5 fruit fly cellular contexts compared by ENCODE assay signal in the genomic region with DNA sequence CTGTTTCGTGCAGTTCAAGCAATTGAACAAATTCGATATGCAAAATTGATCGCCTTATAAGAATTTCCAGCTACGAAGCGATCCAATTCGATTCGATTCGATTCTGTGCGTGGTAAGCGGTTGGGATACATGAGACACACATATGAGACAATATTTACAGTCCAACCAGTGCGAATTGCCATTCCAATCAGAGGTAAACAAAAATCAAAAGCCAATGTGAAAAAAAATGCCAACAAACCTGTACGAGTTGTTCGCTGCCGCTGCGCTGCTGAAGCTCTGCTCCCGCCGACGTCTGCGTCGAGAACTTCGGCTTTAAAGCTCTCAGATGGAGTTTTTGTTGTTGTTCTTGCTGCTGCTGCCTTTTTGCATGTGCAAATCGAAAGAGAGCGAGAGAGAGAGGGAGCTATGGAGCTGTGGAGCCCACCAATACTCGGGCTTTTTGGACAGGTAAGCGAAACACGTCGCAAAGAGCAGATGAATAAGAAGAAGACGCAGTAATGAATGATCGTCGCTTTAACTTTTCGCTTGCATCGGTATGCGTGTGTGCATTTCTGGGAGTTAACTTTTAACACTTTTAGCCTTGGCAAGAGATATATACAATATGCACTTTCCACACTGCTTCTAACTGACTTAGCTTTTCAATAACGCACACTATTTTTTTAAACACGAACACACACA.
TF ChIP-seq lines count a peak whose summit lies in the region.

No protein-coding gene starts in this region.

- no peak for TF ChIP-seq CTCF in whole organism, embryonic (GFP tag; optimal IDR thresholded peaks at IDR 0.05; lab: Kevin White, UChicago)

TF ChIP-seq in whole organism, adult, 20 proteins besides CTCF, POLR2A, EP300 and RAD21:
- TF ChIP-seq CG1620 (GFP tag; optimal IDR thresholded peaks at IDR 0.05; lab: Kevin White, UChicago) (no peak), cic (GFP tag; optimal IDR thresholded peaks at IDR 0.05; lab: Kevin White, UChicago) (peak; percentile 39), CG33017 (tag; optimal IDR thresholded peaks at IDR 0.05; lab: Kevin White, UChicago) (no peak), tj (GFP tag; optimal IDR thresholded peaks at IDR 0.05; lab: Kevin White, UChicago) (peak; percentile 96), ovo (GFP tag; optimal IDR thresholded peaks at IDR 0.05; lab: Kevin White, UChicago) (no peak), cnc (optimal IDR thresholded peaks at IDR 0.05; lab: Kevin White, UChicago) (no peak)

TF ChIP-seq in whole organism, embryonic, 481 proteins besides CTCF, POLR2A, EP300 and RAD21 (continues in another document):
- TF ChIP-seq CG3838 (GFP tag; optimal IDR thresholded peaks at IDR 0.05; lab: Kevin White, UChicago) (no peak), Ada2b (GFP tag; IDR thresholded peaks at IDR 0.05; lab: Robert Waterston, UW) (no peak), tna (GFP tag; IDR thresholded peaks at IDR 0.05; lab: Robert Waterston, UW; ENCODE audit: partially characterized antibody) (0 out of 2 replicates have a peak, but pooled peaks have one; percentile 40), cwo (GFP tag; optimal IDR thresholded peaks at IDR 0.05; lab: Kevin White, UChicago) (no peak), CG12659 (GFP tag; optimal IDR thresholded peaks at IDR 0.05; lab: Kevin White, UChicago) (no peak), nom (GFP tag; optimal IDR thresholded peaks at IDR 0.05; lab: Kevin White, UChicago) (no peak), CG4820 (GFP tag; optimal IDR thresholded peaks at IDR 0.05; lab: Kevin White, UChicago) (no peak), CG16863 (GFP tag; optimal IDR thresholded peaks at IDR 0.05; lab: Kevin White, UChicago) (no peak), sens-2 (GFP tag; IDR thresholded peaks at IDR 0.05; lab: Robert Waterston, UW) (no peak), klu (GFP tag; IDR thresholded peaks at IDR 0.05; lab: Robert Waterston, UW) (no peak), CG2120 (GFP tag; optimal IDR thresholded peaks at IDR 0.05; lab: Kevin White, UChicago) (no peak), ken (GFP tag; IDR thresholded peaks at IDR 0.05; lab: Robert Waterston, UW) (no peak), Max (GFP tag; optimal IDR thresholded peaks at IDR 0.05; lab: Kevin White, UChicago) (no peak), chinmo (GFP tag; IDR thresholded peaks at IDR 0.05; lab: Robert Waterston, UW; ENCODE audit: partially characterized antibody) (peak; percentile 91; the same call in 2 of the 4 replicates), CG6654 (GFP tag; optimal IDR thresholded peaks at IDR 0.05; lab: Kevin White, UChicago) (no peak), run (tag; optimal IDR thresholded peaks at IDR 0.05; lab: Kevin White, UChicago) (no peak), trem (tag; optimal IDR thresholded peaks at IDR 0.05; lab: Kevin White, UChicago) (no peak), zen2 (GFP tag; IDR thresholded peaks at IDR 0.05; lab: Robert Waterston, UW; ENCODE audit: partially characterized antibody) (no peak), CG3281 (GFP tag; optimal IDR thresholded peaks at IDR 0.05; lab: Kevin White, UChicago) (no peak)

TF ChIP-seq in whole organism, prepupa, 60 proteins besides CTCF, POLR2A, EP300 and RAD21:
- TF ChIP-seq CG11294 (GFP tag; IDR thresholded peaks at IDR 0.05; lab: Robert Waterston, UW), result no peak
- TF ChIP-seq dac (GFP tag; optimal IDR thresholded peaks at IDR 0.05; lab: Kevin White, UChicago), result no peak
- TF ChIP-seq Eip93F (GFP tag; optimal IDR thresholded peaks at IDR 0.05; lab: Kevin White, UChicago), result no peak
- TF ChIP-seq Gug (GFP tag; IDR thresholded peaks at IDR 0.05; lab: Robert Waterston, UW), result no peak
- no peak for TF ChIP-seq CG6276 (GFP tag; optimal IDR thresholded peaks at IDR 0.05; lab: Kevin White, UChicago)
- TF ChIP-seq fkh (GFP tag; optimal IDR thresholded peaks at IDR 0.05; lab: Kevin White, UChicago), result peak; percentile 17
- peak in 1 of 2 experiments; percentile 35 for TF ChIP-seq ss (GFP tag; optimal IDR thresholded peaks at IDR 0.05; lab: Kevin White, UChicago)
- TF ChIP-seq esn (GFP tag; optimal IDR thresholded peaks at IDR 0.05; lab: Kevin White, UChicago), result no peak
- TF ChIP-seq CG31627 (GFP tag; optimal IDR thresholded peaks at IDR 0.05; lab: Kevin White, UChicago), result no peak
- TF ChIP-seq CG11902 (GFP tag; optimal IDR thresholded peaks at IDR 0.05; lab: Kevin White, UChicago), result no peak
- no peak for TF ChIP-seq CG32006 (GFP tag; optimal IDR thresholded peaks at IDR 0.05; lab: Kevin White, UChicago)
- no peak for TF ChIP-seq Hr39 (GFP tag; optimal IDR thresholded peaks at IDR 0.05; lab: Kevin White, UChicago)
- TF ChIP-seq CG6808 (GFP tag; optimal IDR thresholded peaks at IDR 0.05; lab: Kevin White, UChicago), result peak; percentile 14
- no peak for TF ChIP-seq Eip78C (GFP tag; lab: Kevin White, UChicago)
- peak; percentile 51; the same call in 2 of the 3 replicates for TF ChIP-seq CG6163 (GFP tag; IDR thresholded peaks at IDR 0.05; lab: Robert Waterston, UW)
- no peak for TF ChIP-seq Ets96B (tag; optimal IDR thresholded peaks at IDR 0.05; lab: Kevin White, UChicago)
- no peak for TF ChIP-seq Sox102F (GFP tag; optimal IDR thresholded peaks at IDR 0.05; lab: Kevin White, UChicago)
- no peak for TF ChIP-seq fd85E (GFP tag; optimal IDR thresholded peaks at IDR 0.05; lab: Kevin White, UChicago)
- no peak for TF ChIP-seq CG9139 (GFP tag; optimal IDR thresholded peaks at IDR 0.05; lab: Kevin White, UChicago)
- no peak for TF ChIP-seq CG11762 (GFP tag; optimal IDR thresholded peaks at IDR 0.05; lab: Kevin White, UChicago; ENCODE audit: insufficient read depth)
- no peak for TF ChIP-seq Sox15 (GFP tag; optimal IDR thresholded peaks at IDR 0.05; lab: Kevin White, UChicago)
TF ChIP-seq in whole organism, prepupa: peak in this region for 4.

TF ChIP-seq in whole organism, pupa, 21 proteins besides CTCF, POLR2A, EP300 and RAD21:
- TF ChIP-seq CG14655 (GFP tag; optimal IDR thresholded peaks at IDR 0.05; lab: Kevin White, UChicago) (no peak), fd96Ca (GFP tag; IDR thresholded peaks at IDR 0.05; lab: Robert Waterston, UW) (no peak), CG12605 (GFP tag; IDR thresholded peaks at IDR 0.05; lab: Robert Waterston, UW) (0 out of 2 replicates have a peak, but pooled peaks have one; percentile 15), gl (tag; optimal IDR thresholded peaks at IDR 0.05; lab: Kevin White, UChicago) (no peak), CG34367 (tag; optimal IDR thresholded peaks at IDR 0.05; lab: Kevin White, UChicago) (no peak), CG17806 (tag; optimal IDR thresholded peaks at IDR 0.05; lab: Kevin White, UChicago) (no peak), CG8159 (tag; optimal IDR thresholded peaks at IDR 0.05; lab: Kevin White, UChicago) (no peak), CG9948 (tag; optimal IDR thresholded peaks at IDR 0.05; lab: Kevin White, UChicago) (no peak), D1 (tag; optimal IDR thresholded peaks at IDR 0.05; lab: Kevin White, UChicago) (no peak), Ets98B (GFP tag; IDR thresholded peaks at IDR 0.05; lab: Robert Waterston, UW) (peak; percentile 28; the same call in 1 of the 2 replicates), CG15710 (tag; optimal IDR thresholded peaks at IDR 0.05; lab: Kevin White, UChicago) (no peak), CG10348 (GFP tag; IDR thresholded peaks at IDR 0.05; lab: Robert Waterston, UW) (no peak), Pif1B (GFP tag; optimal IDR thresholded peaks at IDR 0.05; lab: Kevin White, UChicago) (no peak), Snoo (tag; optimal IDR thresholded peaks at IDR 0.05; lab: Kevin White, UChicago) (no peak), CG13204 (GFP tag; optimal IDR thresholded peaks at IDR 0.05; lab: Kevin White, UChicago) (no peak), EcR (GFP tag; optimal IDR thresholded peaks at IDR 0.05; lab: Kevin White, UChicago) (peak; percentile 48), Pif1A (GFP tag; optimal IDR thresholded peaks at IDR 0.05; lab: Kevin White, UChicago) (no peak), CG4496 (GFP tag; IDR thresholded peaks at IDR 0.05; lab: Robert Waterston, UW) (no peak), rn (GFP tag; IDR thresholded peaks at IDR 0.05; lab: Robert Waterston, UW) (no peak)

TF ChIP-seq in whole organism, wandering third instar larva, 38 proteins besides CTCF, POLR2A, EP300 and RAD21:
- TF ChIP-seq fru (GFP tag; optimal IDR thresholded peaks at IDR 0.05; lab: Kevin White, UChicago) (peak; percentile 97), N (GFP tag; optimal IDR thresholded peaks at IDR 0.05; lab: Kevin White, UChicago) (peak; percentile 23), CG32264 (GFP tag; optimal IDR thresholded peaks at IDR 0.05; lab: Kevin White, UChicago) (no peak), woc (GFP tag; optimal IDR thresholded peaks at IDR 0.05; lab: Kevin White, UChicago) (no peak), Dif (GFP tag; optimal IDR thresholded peaks at IDR 0.05; lab: Kevin White, UChicago; ENCODE audit: partially characterized antibody) (peak; percentile 55)
